Fruit fly (Drosophila melanogaster) whole organism, pupa: ENCODE results near the gene Lasp.

Experiments
- CG10348 ChIP-seq: fragments of 200-800 bp; sonication (Bioruptor generic); IDR thresholded peaks from 2 replicates; pipeline ENCODE4 v1.3.6; 2022; ENCODE audit warnings: missing biosample characterization, missing genetic modification characterization
- CG12605 ChIP-seq: fragments of 200-800 bp; sonication (Bioruptor generic); IDR thresholded peaks from 2 replicates; pipeline ENCODE4 v1.3.6; 2022; ENCODE audit warnings: missing biosample characterization, missing genetic modification characterization
- CG13204 ChIP-seq: fragments of 200-800 bp; sonication (Bioruptor generic); optimal IDR thresholded peaks from 2 replicates; lab custom pipeline; 2018; ENCODE audit warnings: missing biosample characterization, mild to moderate bottlenecking, missing genetic modification characterization, moderate library complexity
- CG14655 ChIP-seq: fragments of 200-800 bp; sonication (Bioruptor generic); optimal IDR thresholded peaks from 3 replicates; lab custom pipeline; 2017; ENCODE audit warnings: mild to moderate bottlenecking, missing biosample characterization, missing genetic modification reagents, missing genetic modification characterization
- CG15710 ChIP-seq: fragments of 200-800 bp; sonication (Bioruptor generic); optimal IDR thresholded peaks from 2 replicates; lab custom pipeline; 2018; ENCODE audit warnings: missing biosample characterization, mild to moderate bottlenecking, missing genetic modification characterization, moderate library complexity
- CG17806 ChIP-seq: fragments of 200-800 bp; sonication (Bioruptor generic); optimal IDR thresholded peaks from 2 replicates; lab custom pipeline; 2018; ENCODE audit warnings: missing biosample characterization, mild to moderate bottlenecking, missing genetic modification characterization, moderate library complexity
- CG32121 ChIP-seq: fragments of 200-800 bp; sonication (Bioruptor generic); IDR thresholded peaks from 2 replicates; pipeline ENCODE4 v1.3.6; 2022; ENCODE audit warnings: missing biosample characterization, missing genetic modification characterization
- CG34367 ChIP-seq: fragments of 200-800 bp; sonication (Bioruptor generic); optimal IDR thresholded peaks from 2 replicates; lab custom pipeline; 2018; ENCODE audit warnings: missing biosample characterization, mild to moderate bottlenecking, missing genetic modification characterization
- CG4496 ChIP-seq: fragments of 200-800 bp; sonication (Bioruptor generic); IDR thresholded peaks from 3 replicates; pipeline ENCODE4 v1.3.6; 2022; ENCODE audit warnings: missing biosample characterization, missing genetic modification characterization
- CG8159 ChIP-seq: fragments of 200-800 bp; sonication (Bioruptor generic); optimal IDR thresholded peaks from 3 replicates; lab custom pipeline; 2018; ENCODE audit warnings: missing biosample characterization, mild to moderate bottlenecking, missing genetic modification characterization, moderate library complexity
- CG8301 ChIP-seq: fragments of 200-800 bp; sonication (Bioruptor generic); optimal IDR thresholded peaks from 2 replicates; lab custom pipeline; 2018; ENCODE audit warnings: missing biosample characterization, mild to moderate bottlenecking, missing genetic modification characterization
- CG9948 ChIP-seq: fragments of 200-800 bp; sonication (Bioruptor generic); optimal IDR thresholded peaks from 2 replicates; lab custom pipeline; 2018; ENCODE audit warnings: missing biosample characterization, mild to moderate bottlenecking, missing genetic modification characterization, moderate library complexity
- D1 ChIP-seq: fragments of 200-800 bp; sonication (Bioruptor generic); optimal IDR thresholded peaks from 2 replicates; lab custom pipeline; 2018; ENCODE audit warnings: missing biosample characterization, mild to moderate bottlenecking, missing genetic modification characterization, moderate library complexity
- EcR ChIP-seq: fragments of 200-800 bp; sonication (Bioruptor generic); optimal IDR thresholded peaks from 3 replicates; lab custom pipeline; 2019; ENCODE audit warnings: missing biosample characterization, missing genetic modification characterization, mild to moderate bottlenecking, moderate library complexity, missing genetic modification reagents
- Ets98B ChIP-seq: fragments of 200-800 bp; sonication (Bioruptor generic); IDR thresholded peaks from 2 replicates; pipeline ENCODE4 v1.3.6; 2022; ENCODE audit warnings: missing biosample characterization, missing genetic modification characterization
- Pif1A ChIP-seq: fragments of 200-800 bp; sonication (Bioruptor generic); optimal IDR thresholded peaks from 3 replicates; lab custom pipeline; 2016; ENCODE audit warnings: missing biosample characterization, missing genetic modification characterization
- Pif1B ChIP-seq: fragments of 200-800 bp; sonication (Bioruptor generic); optimal IDR thresholded peaks from 3 replicates; lab custom pipeline; 2016; ENCODE audit warnings: missing biosample characterization, missing genetic modification characterization
- Snoo ChIP-seq: fragments of 200-800 bp; sonication (Bioruptor generic); optimal IDR thresholded peaks from 3 replicates; lab custom pipeline; 2017; ENCODE audit warnings: missing biosample characterization, mild to moderate bottlenecking, missing genetic modification characterization, inconsistent platforms
- fd96Ca ChIP-seq: fragments of 200-800 bp; sonication (Bioruptor generic); IDR thresholded peaks from 3 replicates; pipeline ENCODE4 v1.3.6; 2022; ENCODE audit warnings: missing biosample characterization, missing genetic modification characterization
- gl ChIP-seq: fragments of 200-800 bp; sonication (Bioruptor generic); optimal IDR thresholded peaks from 2 replicates; lab custom pipeline; 2018; ENCODE audit warnings: missing biosample characterization, mild to moderate bottlenecking, missing genetic modification characterization
- rn ChIP-seq: fragments of 200-800 bp; sonication (Bioruptor generic); IDR thresholded peaks from 2 replicates; pipeline ENCODE4 v1.3.6; 2022; ENCODE audit warnings: missing biosample characterization, missing genetic modification characterization

The Lasp gene

dm6 chr3L:16709673-16710257, 1.7 kb downstream of the Lasp start:
- TF ChIP-seq CG4496 (GFP tag; lab: Robert Waterston, UW) (no peak), Ets98B (GFP tag; lab: Robert Waterston, UW) (peak; percentile 4; the same call in 1 of the 2 replicates), D1 (tag; lab: Kevin White, UChicago) (no peak), CG34367 (tag; lab: Kevin White, UChicago) (no peak), CG32121 (GFP tag; lab: Robert Waterston, UW) (no peak), CG9948 (tag; lab: Kevin White, UChicago) (no peak), CG12605 (no peak), rn (GFP tag; lab: Robert Waterston, UW) (0 out of 2 replicates have a peak, but pooled peaks have one; percentile 12), CG14655 (GFP tag; lab: Kevin White, UChicago) (no peak), EcR (GFP tag; lab: Kevin White, UChicago) (peak; percentile 71), Snoo (tag; lab: Kevin White, UChicago) (no peak), fd96Ca (no peak), CG15710 (no peak), CG10348 (GFP tag; lab: Robert Waterston, UW) (no peak), Pif1B (GFP tag; lab: Kevin White, UChicago) (peak; percentile 24)

DNA sequence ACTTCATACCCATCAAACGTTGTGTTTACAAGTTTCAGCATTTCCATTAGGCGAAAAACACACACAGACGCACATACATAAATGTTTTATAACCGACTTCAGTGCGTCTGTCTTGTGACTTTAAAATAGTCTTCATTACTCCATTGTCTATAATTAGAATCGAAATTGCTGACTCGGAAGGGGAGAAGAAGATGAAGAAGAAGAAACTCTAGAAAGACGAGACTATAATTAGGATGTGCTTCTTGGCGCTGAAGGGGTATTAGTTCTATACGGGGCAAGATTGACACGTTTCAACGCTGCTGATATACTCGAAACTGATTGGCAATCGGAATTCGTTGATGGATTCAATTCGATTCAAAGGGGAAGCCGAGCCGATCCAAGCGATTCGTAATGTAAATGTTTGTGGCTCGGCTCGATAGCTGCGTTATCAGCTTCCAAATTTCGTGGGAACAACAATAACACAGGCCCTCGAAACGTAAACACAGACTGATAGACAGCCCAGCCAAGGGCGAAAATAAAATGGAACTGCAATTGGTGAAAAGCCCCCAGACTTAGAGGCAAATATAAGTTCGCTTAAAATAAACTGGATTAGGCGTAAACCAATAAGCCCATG, 2.6 kb downstream of the Lasp start:
- TF ChIP-seq Snoo (tag; lab: Kevin White, UChicago) (no peak), CG15710 (no peak), CG8159 (tag; lab: Kevin White, UChicago) (no peak), CG14655 (GFP tag; lab: Kevin White, UChicago) (no peak), Pif1A (GFP tag; lab: Kevin White, UChicago) (no peak), D1 (tag; lab: Kevin White, UChicago) (no peak)
- TF ChIP-seq, all 21 proteins: peak for 0

dm6 chr3L:16705630-16706029, 5.8 kb downstream of the Lasp start:
- TF ChIP-seq CG12605, result no peak

dm6 chr3L:16704673-16705072, 6.8 kb downstream of the Lasp start, which contains the start of gene CG9692:
TSS of gene CG9692 (plus strand) at chr3L:16704973.
- TF ChIP-seq Pif1A (GFP tag; lab: Kevin White, UChicago) (no peak), CG17806 (tag; lab: Kevin White, UChicago) (no peak), CG32121 (GFP tag; lab: Robert Waterston, UW) (no peak), CG13204 (GFP tag; lab: Kevin White, UChicago) (no peak), EcR (GFP tag; lab: Kevin White, UChicago) (no peak)

- TF ChIP-seq CG15710 (no peak), CG14655 (GFP tag; lab: Kevin White, UChicago) (no peak), fd96Ca (no peak), CG12605 (no peak), Ets98B (GFP tag; lab: Robert Waterston, UW) (no peak), Pif1B (GFP tag; lab: Kevin White, UChicago) (no peak), EcR (GFP tag; lab: Kevin White, UChicago) (no peak), CG34367 (tag; lab: Kevin White, UChicago) (no peak), CG8301 (tag; lab: Kevin White, UChicago) (no peak), CG9948 (tag; lab: Kevin White, UChicago) (no peak), rn (GFP tag; lab: Robert Waterston, UW) (no peak), D1 (tag; lab: Kevin White, UChicago) (no peak), CG10348 (GFP tag; lab: Robert Waterston, UW) (no peak), CG4496 (GFP tag; lab: Robert Waterston, UW) (no peak), CG8159 (tag; lab: Kevin White, UChicago) (no peak), Pif1A (GFP tag; lab: Kevin White, UChicago) (no peak), CG13204 (GFP tag; lab: Kevin White, UChicago) (no peak), gl (tag; lab: Kevin White, UChicago) (no peak), Snoo (tag; lab: Kevin White, UChicago) (no peak), CG17806 (tag; lab: Kevin White, UChicago) (no peak)
- TF ChIP-seq, all 21 proteins: peak for 0
Measured at dm6 chr3L:16704251-16704650, 7.2 kb downstream of the Lasp start.

- TF ChIP-seq gl (tag; lab: Kevin White, UChicago), result no peak
- no peak for TF ChIP-seq CG10348 (GFP tag; lab: Robert Waterston, UW)
- TF ChIP-seq EcR (GFP tag; lab: Kevin White, UChicago), result peak; percentile 43
- TF ChIP-seq fd96Ca, result no peak
- TF ChIP-seq Pif1B (GFP tag; lab: Kevin White, UChicago), result no peak
- no peak for TF ChIP-seq CG15710
- no peak for TF ChIP-seq CG8301 (tag; lab: Kevin White, UChicago)
- TF ChIP-seq CG32121 (GFP tag; lab: Robert Waterston, UW), result no peak
Measured at dm6 chr3L:16702866-16703265, 8.6 kb downstream of the Lasp start.
